Fruit fly (Drosophila melanogaster) whole organism, pupa: ENCODE measurements around the gene Bgb.

Experiments
- CG12605 ChIP-seq: fragments of 200-800 bp; sonication (Bioruptor generic); IDR thresholded peaks from 2 replicates; pipeline ENCODE4 v1.3.6; 2022; ENCODE audit warnings: missing biosample characterization, missing genetic modification characterization
- CG32121 ChIP-seq: fragments of 200-800 bp; sonication (Bioruptor generic); IDR thresholded peaks from 2 replicates; pipeline ENCODE4 v1.3.6; 2022; ENCODE audit warnings: missing biosample characterization, missing genetic modification characterization
- CG8301 ChIP-seq: fragments of 200-800 bp; sonication (Bioruptor generic); optimal IDR thresholded peaks from 2 replicates; lab custom pipeline; 2018; ENCODE audit warnings: missing biosample characterization, mild to moderate bottlenecking, missing genetic modification characterization
- EcR ChIP-seq: fragments of 200-800 bp; sonication (Bioruptor generic); optimal IDR thresholded peaks from 3 replicates; lab custom pipeline; 2019; ENCODE audit warnings: missing biosample characterization, missing genetic modification characterization, mild to moderate bottlenecking, moderate library complexity, missing genetic modification reagents
- gl ChIP-seq: fragments of 200-800 bp; sonication (Bioruptor generic); optimal IDR thresholded peaks from 2 replicates; lab custom pipeline; 2018; ENCODE audit warnings: missing biosample characterization, mild to moderate bottlenecking, missing genetic modification characterization

DNA sequence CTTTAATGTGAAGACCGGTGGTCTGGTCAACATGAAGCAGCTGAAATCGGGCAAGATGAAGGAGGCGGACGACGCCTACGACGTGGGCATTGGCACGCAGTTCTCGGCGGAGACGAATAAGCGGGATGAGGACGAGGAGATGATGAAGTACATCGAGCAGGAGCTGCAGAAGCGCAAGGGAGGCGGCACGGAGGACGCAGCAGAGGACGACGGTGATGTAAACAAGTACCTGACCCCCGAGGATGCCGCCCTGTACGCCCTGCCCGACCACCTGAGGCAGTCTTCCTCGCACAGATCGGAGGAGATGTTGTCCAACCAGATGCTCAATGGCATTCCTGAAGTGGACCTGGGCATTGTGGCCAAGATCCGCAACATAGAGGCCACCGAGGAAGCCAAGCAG is 26.0 kb downstream of the Bgb start:
- TF ChIP-seq EcR (GFP tag; lab: Kevin White, UChicago) (no peak), CG12605 (GFP tag; lab: Robert Waterston, UW) (no peak), CG8301 (no peak), CG32121 (GFP tag; lab: Robert Waterston, UW) (no peak), gl (no peak)
